Worm (Caenorhabditis elegans) whole organism, L4/young adult: ENCODE results near the gene clec-238.

Experiments
- W03F9.2 ChIP-seq: fragments of 150-350 bp; optimal IDR thresholded peaks from 2 replicates; lab custom pipeline; 2014; ENCODE audit warnings: missing biosample characterization, missing genetic modification characterization
- him-1 ChIP-seq: sonication (generic microtip); optimal IDR thresholded peaks from 2 replicates; lab custom pipeline; 2016; ENCODE audit warnings: missing genotype, missing genetic modification reagents, missing genetic modification characterization, missing compliant biosample characterization

DNA sequence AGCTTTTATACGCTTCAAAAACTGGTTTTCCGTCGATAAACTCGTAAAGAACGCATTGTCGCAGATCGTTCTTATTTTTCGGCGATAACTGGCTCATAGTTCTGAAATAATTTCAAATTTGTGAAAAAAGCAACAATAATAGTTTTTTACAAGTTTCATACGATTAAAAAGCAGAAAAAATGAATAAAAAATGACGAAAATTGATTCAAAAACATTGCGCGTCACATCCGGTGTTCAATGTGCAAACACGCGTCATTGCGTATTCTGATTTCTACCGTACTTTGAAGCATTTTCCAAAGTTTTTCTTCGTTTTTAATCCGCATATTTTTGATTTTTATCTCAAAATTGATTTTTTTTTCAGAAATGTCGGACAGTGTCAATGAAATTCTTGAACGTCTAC is 33.2 kb upstream of the clec-238 start, which contains the start of the genes fbxa-206 and Y102A5C.2:
- TF ChIP-seq W03F9.2 (tag; lab: Kevin White, UChicago), result no peak
- TF ChIP-seq him-1 (tag; lab: Kevin White, UChicago), result no peak
